Worm (Caenorhabditis elegans): ENCODE measurements around the gene C29F9.12.

DNA sequence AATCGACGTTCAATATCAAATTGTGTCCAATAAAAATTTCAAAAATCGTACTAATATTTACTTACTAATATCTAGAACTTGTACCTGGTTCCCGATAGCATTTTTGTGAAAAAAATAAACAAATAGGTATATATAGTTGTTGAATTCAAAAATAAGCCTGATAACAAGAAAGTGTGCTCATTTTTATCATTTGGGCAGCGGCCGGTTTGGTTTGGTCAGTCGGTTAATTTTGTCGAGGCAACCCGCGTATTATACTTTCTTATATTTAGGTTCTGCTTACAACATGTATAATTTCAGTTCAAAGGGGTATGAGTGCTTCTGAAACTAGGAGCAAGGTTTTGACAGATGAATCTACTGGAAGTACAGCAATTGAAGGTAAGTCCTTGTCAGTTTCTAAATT is 8.8 kb upstream of the C29F9.12 start, which contains the start of the genes nhr-280 and C29F9.2:
- TF ChIP-seq hmg-1.1 (GFP tag; IDR thresholded peaks at IDR 0.05) (no peak), zag-1 (tag; optimal IDR thresholded peaks at IDR 0.05) (no peak)

Measured in whole organism, L4 larva.